Worm (Caenorhabditis elegans) whole organism, late embryonic: ENCODE measurements around the gene F54F2.9.

Experiments
- ama-1 ChIP-seq: fragments of 150-350 bp; optimal IDR thresholded peaks from 2 replicates; lab custom pipeline; 2014
- elt-2 ChIP-seq: sonication (generic microtip); optimal IDR thresholded peaks from 2 replicates; lab custom pipeline; 2016; ENCODE audit warnings: missing genetic modification reagents, missing genetic modification characterization, missing compliant biosample characterization
- hlh-15 ChIP-seq: sonication (generic microtip); optimal IDR thresholded peaks from 2 replicates; lab custom pipeline; 2016; ENCODE audit warnings: missing genetic modification characterization, missing compliant biosample characterization
- tbx-2 ChIP-seq: sonication (generic microtip); optimal IDR thresholded peaks from 2 replicates; lab custom pipeline; 2016; ENCODE audit warnings: missing genetic modification characterization, missing compliant biosample characterization
- unc-55 ChIP-seq: sonication (generic microtip); optimal IDR thresholded peaks from 2 replicates; lab custom pipeline; 2017; ENCODE audit warnings: missing biosample characterization, missing genetic modification reagents, missing genetic modification characterization

DNA sequence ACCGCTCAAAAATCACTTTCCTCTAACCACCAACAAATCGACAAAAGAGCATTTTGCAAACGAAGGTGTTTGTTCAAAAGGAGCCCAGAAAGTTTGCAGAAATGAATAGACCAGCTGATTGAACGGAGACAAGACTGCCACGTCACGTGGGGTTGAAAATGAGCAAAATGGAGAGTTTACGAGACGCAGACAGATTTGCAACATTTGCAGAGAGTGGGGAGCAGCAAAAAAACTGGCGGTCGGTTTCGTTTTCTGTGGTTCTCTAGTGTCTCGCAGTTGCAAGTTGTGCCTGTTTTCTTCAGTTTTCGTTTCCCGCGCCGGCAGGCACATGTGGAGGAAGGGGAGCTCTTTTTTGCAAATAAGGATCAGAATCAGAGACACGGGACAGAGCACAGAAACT is 41.6 kb downstream of the F54F2.9 start:
- TF ChIP-seq elt-2 (no peak), tbx-2 (no peak), hlh-15 (no peak), unc-55 (GFP tag; lab: Kevin White, UChicago) (no peak), ama-1 (no peak)
